Fruit fly (Drosophila melanogaster): ENCODE results near the gene CG16852.

Gene CG16852

dm6 chr2L:13528742-13529141 is 11.8 kb upstream of the CG16852 start, which contains the start of gene CG33641:
Gene CG33641, plus strand, starts transcription at chr2L:13529042.
- no peak for TF ChIP-seq CG17801 (GFP tag; optimal IDR thresholded peaks at IDR 0.05; ENCODE audit: partially characterized antibody)

dm6 chr2L:13529675-13530074 is 10.9 kb upstream of the CG16852 start, which contains the start of gene CG33642:
Gene CG33642, plus strand, starts transcription at chr2L:13529975.
- TF ChIP-seq CG17801 (GFP tag; optimal IDR thresholded peaks at IDR 0.05; ENCODE audit: partially characterized antibody): no peak

- TF ChIP-seq CG17801 (GFP tag; optimal IDR thresholded peaks at IDR 0.05; ENCODE audit: partially characterized antibody): no peak
Observed at dm6 chr2L:13530774-13531173, 9.8 kb upstream of the CG16852 start, which contains the start of gene CG33643. Gene CG33643, plus strand, starts transcription at chr2L:13531074.

- TF ChIP-seq CG17801 (GFP tag; optimal IDR thresholded peaks at IDR 0.05; ENCODE audit: partially characterized antibody): no peak
Observed at dm6 chr2L:13531785-13532184, 8.8 kb upstream of the CG16852 start, which contains the start of gene CG33644. Gene CG33644, plus strand, starts transcription at chr2L:13532085.

- TF ChIP-seq CG17801 (GFP tag; optimal IDR thresholded peaks at IDR 0.05; ENCODE audit: partially characterized antibody): no peak
Observed at dm6 chr2L:13532524-13532923, 8.0 kb upstream of the CG16852 start, which contains the start of gene CG33645. Gene CG33645, plus strand, starts transcription at chr2L:13532824.

- TF ChIP-seq CG17801 (GFP tag; optimal IDR thresholded peaks at IDR 0.05; ENCODE audit: partially characterized antibody): no peak
Observed at dm6 chr2L:13535678-13536077, 4.9 kb upstream of the CG16852 start, which contains the start of gene CG15638. Gene CG15638, minus strand, starts transcription at chr2L:13535778.

dm6 chr2L:13541968-13542367 is 1.4 kb downstream of the CG16852 start, which contains the start of gene CG16853:
Gene CG16853, plus strand, starts transcription at chr2L:13542268.
- TF ChIP-seq CG17801 (GFP tag; optimal IDR thresholded peaks at IDR 0.05; ENCODE audit: partially characterized antibody): no peak

dm6 chr2L:13542476-13542875 is 1.9 kb downstream of the CG16852 start, which contains the start of gene CG9263:
Gene CG9263, minus strand, starts transcription at chr2L:13542576.
- no peak for TF ChIP-seq CG17801 (GFP tag; optimal IDR thresholded peaks at IDR 0.05; ENCODE audit: partially characterized antibody)

dm6 chr2L:13545678-13546077 is 5.1 kb downstream of the CG16852 start:
- TF ChIP-seq CG17801 (GFP tag; optimal IDR thresholded peaks at IDR 0.05; ENCODE audit: partially characterized antibody): no peak

dm6 chr2L:13547738-13548726 is 7.5 kb downstream of the CG16852 start:
- TF ChIP-seq CG17801 (GFP tag; optimal IDR thresholded peaks at IDR 0.05; ENCODE audit: partially characterized antibody): no peak

dm6 chr2L:13548786-13549780 is 8.5 kb downstream of the CG16852 start, which contains the start of gene B4:
Gene B4, minus strand, starts transcription at chr2L:13549328.
- peak; percentile 46 for TF ChIP-seq CG17801 (GFP tag; optimal IDR thresholded peaks at IDR 0.05; ENCODE audit: partially characterized antibody)

- peak; percentile 63 for TF ChIP-seq CG17801 (GFP tag; optimal IDR thresholded peaks at IDR 0.05; ENCODE audit: partially characterized antibody)
Observed at dm6 chr2L:13549973-13550458, 9.5 kb downstream of the CG16852 start, which contains the start of gene kuz. Gene kuz, plus strand, starts transcription at chr2L:13550139.

- TF ChIP-seq CG17801 (GFP tag; optimal IDR thresholded peaks at IDR 0.05; ENCODE audit: partially characterized antibody): no peak
Observed at dm6 chr2L:13550488-13551033, 10.0 kb downstream of the CG16852 start.

- no peak for TF ChIP-seq CG17801 (GFP tag; optimal IDR thresholded peaks at IDR 0.05; ENCODE audit: partially characterized antibody)
Observed at dm6 chr2L:13552686-13553085, 12.1 kb downstream of the CG16852 start.
